Worm (Caenorhabditis elegans): Measurements from ENCODE around the gene Y116A8C.23.

Gene Y116A8C.23

DNA sequence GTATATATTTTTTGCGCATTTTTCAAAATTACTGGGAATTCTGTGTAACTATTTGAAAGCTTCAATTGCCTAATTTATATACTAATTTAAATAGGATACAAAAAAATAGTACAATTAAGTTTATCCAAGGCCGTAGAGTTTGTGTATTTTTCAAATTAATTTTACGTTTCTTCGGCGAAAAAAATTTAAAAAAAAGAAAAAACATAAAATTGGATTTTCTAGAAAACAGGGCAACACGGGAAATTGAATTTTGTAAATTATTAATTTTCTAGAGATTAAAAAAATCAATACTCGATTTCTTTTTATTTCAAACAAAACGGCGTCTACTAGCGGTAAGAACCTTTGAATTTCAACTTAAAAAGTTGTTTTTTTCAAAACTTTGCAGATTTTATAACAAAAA, at the start of gene Y116A8C.23:
Gene Y116A8C.23, plus strand, starts transcription at position 301 of the 400 bp plus-strand sequence.
- TF ChIP-seq ceh-24 (tag; optimal IDR thresholded peaks at IDR 0.05), result no peak
- no peak for TF ChIP-seq K02D7.2 (tag; optimal IDR thresholded peaks at IDR 0.05)
- no peak for TF ChIP-seq ceh-9 (tag; optimal IDR thresholded peaks at IDR 0.05)
- TF ChIP-seq fkh-6 (tag; optimal IDR thresholded peaks at IDR 0.05), result no peak
- TF ChIP-seq ztf-16 (tag; optimal IDR thresholded peaks at IDR 0.05), result no peak
- no peak for TF ChIP-seq sox-4 (tag; optimal IDR thresholded peaks at IDR 0.05)
- TF ChIP-seq ceh-2 (tag; optimal IDR thresholded peaks at IDR 0.05), result no peak
- TF ChIP-seq ceh-45 (GFP tag; IDR thresholded peaks at IDR 0.05), result no peak

DNA sequence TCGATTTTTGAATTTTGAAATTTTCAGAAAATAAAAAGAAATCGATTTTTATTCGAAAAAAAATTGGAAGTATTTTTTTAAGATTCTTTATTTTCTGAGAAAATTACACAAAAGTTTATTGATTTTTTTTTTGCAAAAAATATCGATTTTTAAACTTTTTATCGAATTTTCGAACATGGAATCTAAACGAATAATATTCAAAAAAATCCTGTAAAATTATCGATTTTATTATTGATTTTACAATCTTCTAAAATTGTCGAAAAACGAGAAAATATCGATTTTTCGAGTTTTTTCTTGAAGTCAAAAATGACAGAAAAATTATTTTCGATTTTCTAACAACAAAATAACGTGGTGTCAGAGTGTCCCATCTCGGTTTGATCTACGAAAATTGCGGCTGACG, 47.6 kb upstream of the Y116A8C.23 start:
- TF ChIP-seq unc-55 (GFP tag; optimal IDR thresholded peaks at IDR 0.05), result no peak
- no peak for TF ChIP-seq fax-1 (tag; optimal IDR thresholded peaks at IDR 0.05)
- TF ChIP-seq pha-4 (tag; optimal IDR thresholded peaks at IDR 0.05), result no peak
- TF ChIP-seq ceh-31 (tag; optimal IDR thresholded peaks at IDR 0.05), result no peak
- TF ChIP-seq ceh-19 (GFP tag; optimal IDR thresholded peaks at IDR 0.05), result no peak
- no peak for TF ChIP-seq C38D4.7 (GFP tag; optimal IDR thresholded peaks at IDR 0.05)
- TF ChIP-seq mec-3 (tag; optimal IDR thresholded peaks at IDR 0.05; ENCODE audit: borderline replicate concordance), result no peak

DNA sequence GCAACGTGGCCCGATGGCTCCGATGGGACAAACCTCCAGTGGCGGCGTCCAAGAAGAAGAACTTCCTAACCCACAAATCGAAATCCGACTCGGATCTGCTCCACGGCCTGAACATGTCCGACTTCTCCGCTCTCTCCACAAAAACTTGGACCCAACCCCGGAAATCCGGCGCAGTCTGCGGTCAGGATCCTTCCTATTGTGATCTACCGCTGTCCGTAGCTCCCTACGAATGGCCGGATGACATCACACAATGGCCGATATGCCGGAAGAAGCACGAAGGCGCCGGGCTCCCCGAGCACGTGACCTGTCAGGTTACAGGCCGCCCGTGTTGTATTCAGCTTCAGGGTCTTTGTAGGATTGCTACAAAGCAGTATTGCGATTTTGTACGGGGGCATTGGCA, 43.1 kb upstream of the Y116A8C.23 start:
- TF ChIP-seq hlh-30 (tag; optimal IDR thresholded peaks at IDR 0.05; ENCODE audit: insufficient read depth), result peak; percentile 3
- no peak for TF ChIP-seq eyg-1 (tag; optimal IDR thresholded peaks at IDR 0.05)

DNA sequence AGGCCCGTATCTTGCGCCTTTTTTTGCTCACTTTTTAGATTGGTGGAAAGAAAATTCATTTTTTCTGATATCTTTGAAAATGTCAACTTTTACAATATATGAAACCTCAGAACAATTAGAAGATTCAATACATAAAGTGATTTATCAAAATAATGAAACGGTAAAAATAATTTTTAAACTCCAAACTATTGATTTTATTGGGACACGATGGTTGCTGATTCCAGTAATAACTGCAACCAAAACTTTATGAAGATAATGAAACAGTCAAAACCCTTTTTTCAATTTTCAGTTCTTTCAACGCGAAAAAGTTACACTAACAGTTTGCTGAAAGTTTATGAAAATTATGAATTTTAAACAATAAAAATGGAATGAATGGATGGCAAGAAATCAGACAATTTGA, 32.3 kb upstream of the Y116A8C.23 start:
- no peak for TF ChIP-seq ceh-45 (GFP tag; IDR thresholded peaks at IDR 0.05)
- no peak for TF ChIP-seq che-1 (tag; optimal IDR thresholded peaks at IDR 0.05)
- no peak for TF ChIP-seq C08G9.2 (tag; optimal IDR thresholded peaks at IDR 0.05)
- TF ChIP-seq ceh-9 (tag; optimal IDR thresholded peaks at IDR 0.05), result no peak
- TF ChIP-seq pros-1 (tag; optimal IDR thresholded peaks at IDR 0.05), result no peak
- TF ChIP-seq pax-1 (tag; optimal IDR thresholded peaks at IDR 0.05), result no peak
- no peak for TF ChIP-seq ceh-48 (tag; optimal IDR thresholded peaks at IDR 0.05)
- TF ChIP-seq T23F11.4 (GFP tag; optimal IDR thresholded peaks at IDR 0.05), result no peak
- TF ChIP-seq tbx-7 (tag; optimal IDR thresholded peaks at IDR 0.05), result no peak

DNA sequence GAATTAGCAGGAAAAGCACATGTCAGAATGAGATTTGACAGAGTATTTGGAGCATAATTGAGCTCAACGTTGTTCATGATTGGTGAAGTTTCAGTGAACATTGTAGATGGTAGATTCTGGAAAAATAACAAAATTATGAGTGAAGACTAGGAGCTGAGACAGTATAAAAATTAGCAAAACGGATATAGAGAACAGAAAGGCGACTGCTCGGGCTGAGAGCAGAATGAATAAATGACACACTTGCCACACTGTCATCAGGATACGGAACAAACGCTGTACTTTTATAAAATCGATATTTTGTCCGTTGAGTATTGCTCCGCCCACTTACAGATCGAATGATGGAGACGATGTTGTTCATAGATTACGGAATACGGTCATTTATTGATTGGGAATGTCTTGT, 28.3 kb upstream of the Y116A8C.23 start, which contains the start of gene dct-13:
Gene dct-13, minus strand, starts transcription at position 101 of the 400 bp plus-strand sequence.
- TF ChIP-seq pha-2 (tag; optimal IDR thresholded peaks at IDR 0.05) (no peak), tbx-2 (tag; optimal IDR thresholded peaks at IDR 0.05) (no peak), pqm-1 (tag; optimal IDR thresholded peaks at IDR 0.05) (no peak), Y22D7AL.16 (tag; optimal IDR thresholded peaks at IDR 0.05) (no peak), nfya-1 (tag; optimal IDR thresholded peaks at IDR 0.05) (no peak), ceh-18 (tag; optimal IDR thresholded peaks at IDR 0.05) (no peak), eyg-1 (tag; optimal IDR thresholded peaks at IDR 0.05) (no peak), unc-3 (GFP tag; conservative IDR thresholded peaks at IDR 0.05) (no peak), unc-3 (tag; optimal IDR thresholded peaks at IDR 0.05) (no peak), unc-86 (tag; optimal IDR thresholded peaks at IDR 0.05) (no peak), sox-2 (GFP tag; IDR thresholded peaks at IDR 0.05) (no peak), C08G9.2 (tag; optimal IDR thresholded peaks at IDR 0.05) (no peak), F13H6.1 (tag; optimal IDR thresholded peaks at IDR 0.05) (no peak), ttx-3 (tag; optimal IDR thresholded peaks at IDR 0.05) (no peak)

All from whole organism, late embryonic.